Fruit fly (Drosophila melanogaster) whole organism, embryonic: ENCODE results near the gene Ir87a.
A peak's percentile ranks its signal among the peaks of the same experiment; 100 is the strongest.

Experiments used
- B-H2 ChIP-seq: fragments of 200-800 bp; sonication (Bioruptor generic); optimal IDR thresholded peaks from 2 replicates; lab custom pipeline; 2018; ENCODE audit warnings: missing biosample characterization, mild to moderate bottlenecking, missing genetic modification characterization
- BEAF-32 ChIP-seq: fragments of 200-800 bp; sonication (Bioruptor generic); optimal IDR thresholded peaks from 3 replicates; lab custom pipeline; 2017; ENCODE audit warnings: missing biosample characterization, missing genetic modification characterization, mild to moderate bottlenecking, moderate library complexity, missing genetic modification reagents
- Bgb ChIP-seq: fragments of 200-800 bp; sonication (Bioruptor generic); IDR thresholded peaks from 2 replicates; pipeline ENCODE4 v1.3.6; 2022; ENCODE audit warnings: missing biosample characterization, missing genetic modification characterization; ENCODE audit not compliant: partially characterized antibody
- BtbVII ChIP-seq: fragments of 200-800 bp; sonication (Bioruptor generic); optimal IDR thresholded peaks from 3 replicates; lab custom pipeline; 2017; ENCODE audit warnings: missing biosample characterization, mild to moderate bottlenecking, missing genetic modification characterization
- CG12071 ChIP-seq: fragments of 200-800 bp; sonication (Bioruptor generic); optimal IDR thresholded peaks from 3 replicates; lab custom pipeline; 2018; ENCODE audit warnings: missing biosample characterization, mild to moderate bottlenecking, missing genetic modification characterization
- CG12236 ChIP-seq: fragments of 200-800 bp; sonication (Bioruptor generic); optimal IDR thresholded peaks from 2 replicates; lab custom pipeline; 2016; ENCODE audit warnings: missing biosample characterization, missing genetic modification characterization
- CG13894 ChIP-seq: fragments of 200-800 bp; sonication (Bioruptor generic); optimal IDR thresholded peaks from 3 replicates; lab custom pipeline; 2018; ENCODE audit warnings: missing biosample characterization, mild to moderate bottlenecking, missing genetic modification characterization, moderate library complexity
- CG14441 ChIP-seq: fragments of 200-800 bp; sonication (Bioruptor generic); IDR thresholded peaks from 2 replicates; pipeline ENCODE4 v1.3.6; 2022; ENCODE audit warnings: missing biosample characterization, missing genetic modification characterization
- CG18011 ChIP-seq: fragments of 200-800 bp; sonication (Bioruptor generic); optimal IDR thresholded peaks from 2 replicates; lab custom pipeline; 2017; ENCODE audit warnings: missing biosample characterization, missing genetic modification characterization, mild to moderate bottlenecking, moderate library complexity, missing genotype
- CG31441 ChIP-seq: fragments of 200-800 bp; sonication (Bioruptor generic); IDR thresholded peaks from 2 replicates; pipeline ENCODE4 v1.3.6; 2022; ENCODE audit warnings: missing biosample characterization, missing genetic modification characterization
- CG3407 ChIP-seq: fragments of 200-800 bp; sonication (Bioruptor generic); optimal IDR thresholded peaks from 2 replicates; lab custom pipeline; 2018; ENCODE audit warnings: missing biosample characterization, mild to moderate bottlenecking, missing genetic modification characterization
- CG4360 ChIP-seq: fragments of 200-800 bp; sonication (Bioruptor generic); IDR thresholded peaks from 2 replicates; pipeline ENCODE4 v1.3.6; 2022; ENCODE audit warnings: missing biosample characterization, missing genetic modification characterization
- CG5245 ChIP-seq: fragments of 200-800 bp; sonication (Bioruptor generic); optimal IDR thresholded peaks from 3 replicates; lab custom pipeline; 2016; ENCODE audit warnings: missing biosample characterization, missing genetic modification characterization
- CG6272 ChIP-seq: fragments of 200-800 bp; sonication (Bioruptor generic); IDR thresholded peaks from 2 replicates; pipeline ENCODE4 v1.3.6; 2022; ENCODE audit warnings: missing biosample characterization, missing genetic modification characterization
- CG6654 ChIP-seq: fragments of 200-800 bp; sonication (Bioruptor generic); optimal IDR thresholded peaks from 2 replicates; lab custom pipeline; 2017; ENCODE audit warnings: missing biosample characterization, mild to moderate bottlenecking, missing genetic modification characterization
- CG7372 ChIP-seq: fragments of 200-800 bp; sonication (Bioruptor generic); IDR thresholded peaks from 2 replicates; pipeline ENCODE4 v1.3.6; 2022; ENCODE audit warnings: missing biosample characterization, missing genetic modification characterization
- CG7745 ChIP-seq: fragments of 200-800 bp; sonication (Bioruptor generic); optimal IDR thresholded peaks from 2 replicates; lab custom pipeline; 2018; ENCODE audit warnings: missing biosample characterization, mild to moderate bottlenecking, missing genetic modification characterization, moderate library complexity
- CG8478 ChIP-seq: fragments of >200 bp; optimal IDR thresholded peaks from 2 replicates; lab custom pipeline; 2018
- CG8765 ChIP-seq: fragments of 200-800 bp; sonication (Bioruptor generic); IDR thresholded peaks from 2 replicates; pipeline ENCODE4 v1.3.6; 2022; ENCODE audit warnings: missing biosample characterization, missing genetic modification characterization
- CG8924 ChIP-seq: fragments of 200-800 bp; optimal IDR thresholded peaks from 3 replicates; lab custom pipeline; 2019; ENCODE audit warnings: missing biosample characterization, mild to moderate bottlenecking, missing genetic modification characterization, moderate library complexity
- CG9609 ChIP-seq: fragments of 200-800 bp; sonication (Bioruptor generic); optimal IDR thresholded peaks from 3 replicates; lab custom pipeline; 2016; ENCODE audit warnings: missing biosample characterization, missing genetic modification characterization
- CG9727 ChIP-seq: fragments of 200-800 bp; sonication (Bioruptor generic); optimal IDR thresholded peaks from 3 replicates; lab custom pipeline; 2017; ENCODE audit warnings: missing biosample characterization, mild to moderate bottlenecking, missing genetic modification characterization
- CG9876 ChIP-seq: fragments of 200-800 bp; sonication (Bioruptor generic); optimal IDR thresholded peaks from 2 replicates; lab custom pipeline; 2016; ENCODE audit warnings: missing biosample characterization, missing genetic modification characterization
- H15 ChIP-seq: fragments of 200-800 bp; sonication (Bioruptor generic); IDR thresholded peaks from 3 replicates; pipeline ENCODE4 v1.3.6; 2022; ENCODE audit warnings: missing biosample characterization, missing genetic modification characterization
- HmgZ ChIP-seq: fragments of 200-800 bp; sonication (Bioruptor generic); optimal IDR thresholded peaks from 2 replicates; lab custom pipeline; 2018; ENCODE audit warnings: missing biosample characterization, mild to moderate bottlenecking, missing genetic modification characterization
- Lhr ChIP-seq: fragments of 200-800 bp; sonication (Bioruptor generic); optimal IDR thresholded peaks from 3 replicates; lab custom pipeline; 2017; ENCODE audit warnings: mild to moderate bottlenecking, missing biosample characterization, missing genetic modification reagents, missing genetic modification characterization
- MTF-1 ChIP-seq: fragments of 200-800 bp; sonication (Bioruptor generic); optimal IDR thresholded peaks from 2 replicates; lab custom pipeline; 2018; ENCODE audit warnings: missing biosample characterization, mild to moderate bottlenecking, missing genetic modification characterization, borderline replicate concordance
- Optix ChIP-seq: fragments of 200-800 bp; sonication (Bioruptor generic); IDR thresholded peaks from 3 replicates; pipeline ENCODE4 v1.3.6; 2022; ENCODE audit warnings: missing biosample characterization, missing genetic modification characterization
- Rx ChIP-seq: fragments of 200-800 bp; sonication (Bioruptor generic); IDR thresholded peaks from 2 replicates; pipeline ENCODE4 v1.3.6; 2022; ENCODE audit warnings: missing biosample characterization, missing genetic modification characterization
- Sox100B ChIP-seq: fragments of 200-800 bp; sonication (Bioruptor generic); optimal IDR thresholded peaks from 3 replicates; lab custom pipeline; 2018; ENCODE audit warnings: missing biosample characterization, mild to moderate bottlenecking, missing genetic modification characterization
- Sry-β ChIP-seq: fragments of 200-800 bp; sonication (Bioruptor generic); optimal IDR thresholded peaks from 2 replicates; lab custom pipeline; 2018; ENCODE audit warnings: missing biosample characterization, mild to moderate bottlenecking, missing genetic modification characterization, moderate library complexity
- Tbp ChIP-seq: fragments of >200 bp; optimal IDR thresholded peaks from 2 replicates; lab custom pipeline; 2018; ENCODE audit warnings: missing biosample characterization, missing genetic modification characterization
- YL-1 ChIP-seq: fragments of 200-800 bp; sonication (Bioruptor generic); optimal IDR thresholded peaks from 3 replicates; lab custom pipeline; 2017; ENCODE audit warnings: missing biosample characterization, mild to moderate bottlenecking, missing genetic modification characterization
- cg ChIP-seq: fragments of 200-800 bp; sonication (Bioruptor generic); optimal IDR thresholded peaks from 3 replicates; lab custom pipeline; 2019; ENCODE audit warnings: missing biosample characterization, mild to moderate bottlenecking, missing genetic modification characterization, moderate library complexity
- chinmo ChIP-seq: fragments of 200-800 bp; sonication (Bioruptor generic); IDR thresholded peaks from 4 replicates; pipeline ENCODE4 v1.3.6; 2022; ENCODE audit warnings: missing biosample characterization, missing genetic modification characterization; ENCODE audit not compliant: partially characterized antibody
- da ChIP-seq: fragments of 200-800 bp; sonication (Bioruptor generic); optimal IDR thresholded peaks from 2 replicates; lab custom pipeline; 2016; ENCODE audit warnings: missing biosample characterization, missing genetic modification characterization
- dan ChIP-seq: fragments of 200-800 bp; sonication (Bioruptor generic); IDR thresholded peaks from 2 replicates; pipeline ENCODE4 v1.3.6; 2022; ENCODE audit warnings: missing biosample characterization, missing genetic modification characterization
- dmrt99B ChIP-seq: fragments of 200-800 bp; sonication (Bioruptor generic); optimal IDR thresholded peaks from 2 replicates; lab custom pipeline; 2018; ENCODE audit warnings: missing biosample characterization, mild to moderate bottlenecking, missing genetic modification characterization, moderate library complexity
- exex ChIP-seq: fragments of 200-800 bp; sonication (Bioruptor generic); optimal IDR thresholded peaks from 4 replicates; lab custom pipeline; 2018; ENCODE audit warnings: missing biosample characterization, mild to moderate bottlenecking, missing genetic modification characterization, moderate library complexity
- gcm ChIP-seq: fragments of 200-800 bp; sonication (Bioruptor generic); optimal IDR thresholded peaks from 2 replicates; lab custom pipeline; 2019; ENCODE audit warnings: missing biosample characterization, mild to moderate bottlenecking, missing genetic modification characterization, moderate library complexity
- jumu ChIP-seq: fragments of 200-800 bp; sonication (Bioruptor generic); optimal IDR thresholded peaks from 3 replicates; lab custom pipeline; 2016; ENCODE audit warnings: missing biosample characterization, missing genetic modification characterization
- kah ChIP-seq: fragments of 200-800 bp; sonication (Bioruptor generic); optimal IDR thresholded peaks from 2 replicates; lab custom pipeline; 2018; ENCODE audit warnings: missing biosample characterization, mild to moderate bottlenecking, missing genetic modification characterization
- klu ChIP-seq: fragments of 200-800 bp; sonication (Bioruptor generic); IDR thresholded peaks from 2 replicates; pipeline ENCODE4 v1.3.6; 2022; ENCODE audit warnings: missing biosample characterization, missing genetic modification characterization
- lbe ChIP-seq: fragments of 200-800 bp; sonication (Bioruptor generic); optimal IDR thresholded peaks from 2 replicates; lab custom pipeline; 2016; ENCODE audit warnings: missing biosample characterization, mild to moderate bottlenecking, missing genetic modification characterization
- pho ChIP-seq: fragments of 200-800 bp; sonication (Bioruptor generic); optimal IDR thresholded peaks from 2 replicates; lab custom pipeline; 2016; ENCODE audit warnings: missing biosample characterization, missing genetic modification characterization
- pros ChIP-seq: fragments of 200-800 bp; sonication (Bioruptor generic); optimal IDR thresholded peaks from 3 replicates; lab custom pipeline; 2019; ENCODE audit warnings: missing biosample characterization, mild to moderate bottlenecking, missing genetic modification characterization, moderate library complexity
- salm ChIP-seq: fragments of 200-800 bp; sonication (Bioruptor generic); optimal IDR thresholded peaks from 2 replicates; lab custom pipeline; 2018; ENCODE audit warnings: missing biosample characterization, mild to moderate bottlenecking, missing genetic modification characterization
- tna ChIP-seq: fragments of 200-800 bp; sonication (Bioruptor generic); IDR thresholded peaks from 2 replicates; pipeline ENCODE4 v1.3.6; 2022; ENCODE audit warnings: missing biosample characterization, missing genetic modification characterization; ENCODE audit not compliant: partially characterized antibody
- trem ChIP-seq: fragments of 200-800 bp; optimal IDR thresholded peaks from 3 replicates; lab custom pipeline; 2019; ENCODE audit warnings: missing biosample characterization, mild to moderate bottlenecking, missing genetic modification characterization, moderate library complexity
- unpg ChIP-seq: fragments of 200-800 bp; sonication (Bioruptor generic); optimal IDR thresholded peaks from 3 replicates; lab custom pipeline; 2018; ENCODE audit warnings: missing biosample characterization, mild to moderate bottlenecking, missing genetic modification characterization, moderate library complexity
- zf30C ChIP-seq: fragments of 200-800 bp; sonication (Bioruptor generic); optimal IDR thresholded peaks from 3 replicates; lab custom pipeline; 2018; ENCODE audit warnings: missing biosample characterization, mild to moderate bottlenecking, missing genetic modification characterization

The Ir87a gene

dm6 chr3R:13453955-13454354, 33.9 kb downstream of the Ir87a start (continued):
- TF ChIP-seq Sry-β (no peak), CG18011 (GFP tag; lab: Kevin White, UChicago) (peak; percentile 21), CG9876 (GFP tag; lab: Kevin White, UChicago) (peak; percentile 21), YL-1 (GFP tag; lab: Kevin White, UChicago) (no peak), CG8478 (lab: Kevin White, UChicago) (no peak), kah (no peak), Tbp (GFP tag; lab: Kevin White, UChicago) (no peak), da (no peak), CG6272 (GFP tag; lab: Robert Waterston, UW) (peak; percentile 50; the same call in 1 of the 2 replicates), CG13894 (tag; lab: Kevin White, UChicago) (peak; percentile 44), CG6654 (GFP tag; lab: Kevin White, UChicago) (peak; percentile 13), tna (no peak), HmgZ (tag; lab: Kevin White, UChicago) (peak; percentile 66), unpg (peak; percentile 82), jumu (GFP tag; lab: Kevin White, UChicago) (peak; percentile 40), BtbVII (GFP tag; lab: Kevin White, UChicago) (peak; percentile 66), dan (GFP tag; lab: Robert Waterston, UW) (no peak), CG4360 (GFP tag; lab: Robert Waterston, UW) (no peak), CG9727 (GFP tag; lab: Kevin White, UChicago) (peak; percentile 58), Optix (no peak), BEAF-32 (no peak), CG12236 (GFP tag; lab: Kevin White, UChicago) (peak; percentile 26), CG8924 (tag; lab: Kevin White, UChicago) (no peak), klu (GFP tag; lab: Robert Waterston, UW) (peak; percentile 67), pho (GFP tag; lab: Kevin White, UChicago) (peak; percentile 49), CG7745 (tag; lab: Kevin White, UChicago) (no peak), lbe (GFP tag; lab: Kevin White, UChicago) (no peak), H15 (GFP tag; lab: Robert Waterston, UW) (0 out of 3 replicates have a peak, but pooled peaks have one; percentile 53), Rx (GFP tag; lab: Robert Waterston, UW) (0 out of 2 replicates have a peak, but pooled peaks have one; percentile 15), pros (GFP tag; lab: Kevin White, UChicago) (no peak), CG8765 (GFP tag; lab: Robert Waterston, UW) (0 out of 2 replicates have a peak, but pooled peaks have one; percentile 56), CG9609 (GFP tag; lab: Kevin White, UChicago) (peak; percentile 31), CG12071 (GFP tag; lab: Kevin White, UChicago) (peak; percentile 11), trem (tag; lab: Kevin White, UChicago) (peak; percentile 26), CG5245 (GFP tag; lab: Kevin White, UChicago) (peak; percentile 13), Sox100B (GFP tag; lab: Kevin White, UChicago) (peak; percentile 64), cg (GFP tag; lab: Kevin White, UChicago) (no peak), exex (tag; lab: Kevin White, UChicago) (peak; percentile 24), salm (peak; percentile 43), dmrt99B (peak; percentile 77), B-H2 (GFP tag; lab: Kevin White, UChicago) (peak; percentile 5), chinmo (GFP tag; lab: Robert Waterston, UW) (no peak), CG7372 (GFP tag; lab: Robert Waterston, UW) (peak; percentile 56), Bgb (GFP tag; lab: Robert Waterston, UW) (no peak), gcm (GFP tag; lab: Kevin White, UChicago) (peak; percentile 32), CG14441 (GFP tag; lab: Robert Waterston, UW) (peak; percentile 72), CG3407 (GFP tag; lab: Kevin White, UChicago) (peak; percentile 21), Lhr (no peak), zf30C (no peak), MTF-1 (GFP tag; lab: Kevin White, UChicago) (peak; percentile 20), CG31441 (GFP tag; lab: Robert Waterston, UW) (peak; percentile 78; the same call in 1 of the 2 replicates)
